Fruit fly (Drosophila melanogaster): ENCODE measurements around the gene CG11586.

The CG11586 gene

dm6 chr3L:4239442-4240322 is 22.6 kb downstream of the CG11586 start, which contains the start of gene Sqor:
Gene Sqor (plus strand): TSS chr3L:4240173.
- peak; percentile 96 for TF ChIP-seq noc (tag; optimal IDR thresholded peaks at IDR 0.05)

DNA sequence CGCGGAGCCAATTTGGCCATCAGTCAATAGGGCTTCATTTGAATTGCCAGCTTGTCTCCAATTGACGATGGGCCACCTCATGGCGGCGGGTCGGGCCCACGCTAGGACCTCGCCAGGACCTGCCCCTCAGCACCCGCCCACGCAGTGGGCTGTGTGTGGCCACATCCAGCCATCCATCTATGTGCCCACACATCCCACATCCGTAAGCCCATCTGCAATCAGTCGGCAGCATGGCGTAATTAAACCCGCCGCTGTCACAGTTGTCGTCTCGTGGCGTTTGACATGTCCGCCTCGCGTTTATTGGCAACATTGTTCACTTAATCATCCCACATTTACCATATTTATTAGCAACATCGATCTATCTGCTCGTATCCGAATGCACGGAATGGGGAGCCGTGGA is 24.1 kb downstream of the CG11586 start:
- no peak for TF ChIP-seq noc (tag; optimal IDR thresholded peaks at IDR 0.05)

DNA sequence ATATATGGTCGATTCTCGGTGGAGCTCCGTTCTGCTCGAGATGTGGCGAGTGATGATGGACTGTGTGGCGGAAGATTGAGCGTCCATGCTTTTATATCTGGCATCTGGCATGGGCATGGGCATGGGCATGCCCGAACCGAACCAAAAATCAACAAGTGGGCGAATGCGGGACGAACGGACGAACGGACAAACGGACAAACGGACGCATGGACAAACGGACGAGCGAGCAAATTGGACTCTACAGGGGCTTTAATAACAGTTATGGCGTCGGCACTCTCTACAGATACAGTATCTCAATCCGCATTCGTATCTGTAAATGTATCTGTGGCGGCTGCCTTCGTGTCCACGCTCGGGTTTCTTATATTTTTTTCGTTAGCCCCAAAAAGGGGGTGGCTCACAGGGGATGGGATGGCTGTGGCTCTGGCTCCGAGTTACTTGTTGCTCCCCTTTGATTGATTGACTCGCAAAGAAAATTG is 26.1 kb downstream of the CG11586 start, which contains the start of gene ImpL2:
ImpL2 (minus strand) TSS at position 51 of the 476 bp plus-strand sequence.
- TF ChIP-seq noc (tag; optimal IDR thresholded peaks at IDR 0.05): no peak

DNA sequence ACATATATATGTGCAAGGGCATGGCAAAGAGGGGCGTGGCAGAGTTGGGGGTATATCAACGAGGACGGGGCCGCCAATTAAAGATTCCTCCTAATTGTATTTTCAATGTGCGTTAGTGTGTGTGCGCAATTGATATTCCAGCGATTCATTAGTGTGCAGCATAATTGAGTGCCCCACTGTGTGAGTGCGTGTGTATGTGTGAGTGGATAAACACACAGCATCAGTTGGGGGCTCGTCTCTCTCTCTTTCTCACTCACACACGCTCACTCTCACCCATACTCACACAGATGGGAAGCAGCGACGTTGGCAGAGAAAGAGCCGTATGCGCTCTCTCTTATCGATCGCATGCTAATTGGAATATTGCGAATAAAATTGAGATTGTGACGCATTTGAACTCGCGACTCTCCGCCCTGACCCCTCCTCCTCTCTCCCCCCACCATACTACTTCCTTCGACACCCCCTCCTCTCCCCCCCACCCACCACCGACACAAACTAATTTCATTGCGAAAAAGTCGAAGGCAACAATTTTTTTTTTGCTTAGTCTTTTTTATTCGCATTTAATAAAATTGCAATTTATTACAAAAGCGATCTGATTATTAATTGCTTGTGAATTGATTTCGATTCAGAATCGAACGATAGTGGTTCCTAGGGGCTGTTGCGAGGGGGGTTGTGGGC is 28.5 kb downstream of the CG11586 start:
- TF ChIP-seq noc (tag; optimal IDR thresholded peaks at IDR 0.05): no peak

dm6 chr3L:4232724-4233367 is 29.4 kb downstream of the CG11586 start:
- TF ChIP-seq noc (tag; optimal IDR thresholded peaks at IDR 0.05): peak; percentile 50

- no peak for TF ChIP-seq noc (tag; optimal IDR thresholded peaks at IDR 0.05)
Observed at dm6 chr3L:4232227-4232626, 30.0 kb downstream of the CG11586 start.

dm6 chr3L:4231401-4232014 is 30.8 kb downstream of the CG11586 start:
- no peak for TF ChIP-seq noc (tag; optimal IDR thresholded peaks at IDR 0.05)

- no peak for TF ChIP-seq noc (tag; optimal IDR thresholded peaks at IDR 0.05)
Observed at dm6 chr3L:4230357-4230901, 31.8 kb downstream of the CG11586 start.

DNA sequence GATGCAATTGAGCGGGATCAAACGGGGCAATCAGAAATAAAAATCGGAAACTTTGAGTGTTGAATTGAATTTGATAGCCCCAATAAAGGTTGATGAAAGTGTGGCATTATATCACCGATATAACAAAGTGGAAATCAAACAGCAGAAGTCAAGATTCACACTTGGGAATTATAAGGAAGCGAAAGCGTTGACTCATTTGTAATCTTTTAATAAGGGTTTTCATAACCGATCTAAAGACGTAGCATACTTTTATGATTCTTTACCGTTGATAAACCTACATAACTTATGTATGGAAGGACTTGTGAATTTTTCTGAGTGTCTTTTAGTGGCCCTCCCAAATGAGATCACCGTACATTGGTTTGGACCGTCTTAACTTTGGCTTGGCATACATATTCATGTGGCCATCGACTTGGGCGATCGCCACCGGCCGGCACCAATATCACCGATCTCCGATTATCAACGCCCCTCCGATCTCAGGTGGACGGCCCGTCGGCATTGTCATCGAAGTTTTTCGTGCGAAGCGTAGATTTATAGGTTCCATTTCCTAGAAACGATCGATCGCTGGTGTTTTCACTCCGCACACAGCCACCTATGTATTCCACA is 32.8 kb downstream of the CG11586 start:
- no peak for TF ChIP-seq noc (tag; optimal IDR thresholded peaks at IDR 0.05)

dm6 chr3L:4228187-4228836 is 34.0 kb downstream of the CG11586 start:
- no peak for TF ChIP-seq noc (tag; optimal IDR thresholded peaks at IDR 0.05)

DNA sequence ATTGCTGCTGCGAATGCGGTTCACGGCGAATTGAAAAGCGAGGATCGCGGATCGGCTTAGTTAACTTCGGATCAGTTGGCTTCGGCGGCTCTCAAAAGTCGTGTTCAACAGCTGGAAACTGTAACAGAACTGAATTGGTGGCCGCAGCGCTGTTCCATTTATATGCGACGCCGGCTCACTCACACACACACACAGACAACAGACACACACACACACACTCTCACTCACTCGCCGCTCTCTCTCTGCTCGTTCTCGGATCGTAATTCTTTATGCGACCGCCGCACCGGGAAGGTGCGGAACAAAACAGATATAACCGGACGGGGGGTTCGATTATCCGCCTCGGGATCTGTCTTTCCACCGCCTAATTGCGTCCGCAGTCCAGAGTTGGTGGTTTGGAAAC is 35.1 kb downstream of the CG11586 start, which contains the start of gene CG46460:
CG46460 (minus strand) TSS at position 139 of the 400 bp plus-strand sequence.
- TF ChIP-seq noc (tag; optimal IDR thresholded peaks at IDR 0.05): no peak

DNA sequence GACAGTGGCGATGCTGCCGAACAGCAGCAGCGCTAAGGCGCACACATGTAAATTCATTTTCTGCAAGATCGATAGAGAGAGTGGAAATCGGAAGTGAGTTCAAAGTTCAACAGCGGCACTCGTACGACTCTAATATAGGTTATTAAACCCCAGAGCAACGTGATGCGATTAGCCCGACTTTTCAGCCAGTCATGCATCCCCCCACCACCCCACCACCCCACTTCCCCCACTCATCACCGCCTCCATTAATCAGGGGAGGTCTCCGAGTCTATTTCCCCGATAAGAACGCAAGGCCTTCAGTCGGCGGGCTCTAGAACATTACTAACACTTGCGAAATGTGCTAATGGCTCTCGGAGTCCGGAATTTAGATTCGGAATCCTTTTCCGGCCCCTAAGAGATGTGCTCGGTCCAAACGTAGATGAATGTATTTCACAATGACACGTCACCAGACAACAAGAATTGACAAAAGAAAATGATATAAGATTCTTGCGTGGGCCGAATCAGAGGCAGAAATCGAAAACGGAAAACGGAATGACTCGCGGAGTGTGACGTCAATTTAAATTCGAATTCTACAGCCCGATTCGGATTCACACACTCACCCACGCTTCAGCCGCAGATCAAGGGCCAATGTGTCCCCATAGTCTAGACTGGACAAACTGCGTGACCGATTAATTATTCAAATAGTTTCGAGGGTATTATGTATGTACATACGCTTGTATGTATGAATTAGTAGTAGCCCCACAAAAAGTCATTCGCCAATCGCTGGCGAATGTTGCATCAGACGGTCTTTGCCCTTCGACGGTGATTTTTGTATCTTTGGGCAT is 36.4 kb downstream of the CG11586 start:
- peak; percentile 7 for TF ChIP-seq noc (tag; optimal IDR thresholded peaks at IDR 0.05)

dm6 chr3L:4221792-4222191 is 40.5 kb downstream of the CG11586 start:
- TF ChIP-seq noc (tag; optimal IDR thresholded peaks at IDR 0.05): peak; percentile 41
